Worm (Caenorhabditis elegans): Measurements from ENCODE around the gene seb-3.

DNA sequence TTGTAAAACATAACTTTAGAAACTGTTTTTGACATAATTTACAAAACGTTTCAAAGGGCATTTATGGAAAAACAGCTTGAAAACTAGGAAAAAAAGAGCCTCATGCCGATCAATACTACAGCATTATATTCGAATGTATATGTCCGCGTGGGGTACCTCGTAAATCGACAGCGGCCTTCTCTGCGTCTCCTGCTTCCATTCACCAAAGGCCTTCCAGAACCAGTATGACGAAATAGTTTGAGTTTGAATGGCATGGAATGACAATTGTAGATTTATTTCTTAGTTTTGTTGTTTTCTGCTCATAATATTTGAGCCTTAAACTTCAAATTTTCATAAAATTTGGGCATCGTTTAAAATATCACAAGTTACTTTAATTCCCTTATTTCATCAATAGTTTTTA lies 19.3 kb downstream of the seb-3 start:
- TF ChIP-seq ztf-18 (tag; optimal IDR thresholded peaks at IDR 0.05) = no peak
- no peak for TF ChIP-seq unc-62 (GFP tag; optimal IDR thresholded peaks at IDR 0.05)
- TF ChIP-seq atf-7 (tag; optimal IDR thresholded peaks at IDR 0.05) = no peak
- TF ChIP-seq pbrm-1 (GFP tag; IDR thresholded peaks at IDR 0.05) = no peak
- TF ChIP-seq K11D2.4 (GFP tag; IDR thresholded peaks at IDR 0.05) = no peak
- no peak for TF ChIP-seq B0336.3 (GFP tag; IDR thresholded peaks at IDR 0.05)
- no peak for TF ChIP-seq lsl-1 (GFP tag; optimal IDR thresholded peaks at IDR 0.05)
- TF ChIP-seq nfya-2 (GFP tag; IDR thresholded peaks at IDR 0.05) = no peak
- no peak for TF ChIP-seq Y53G8AR.9 (GFP tag; conservative IDR thresholded peaks at IDR 0.05)
- no peak for TF ChIP-seq lag-1 (GFP tag; IDR thresholded peaks at IDR 0.05)
- TF ChIP-seq nhr-27 (tag; optimal IDR thresholded peaks at IDR 0.05) = no peak

Measured in whole organism, young adult.